Worm (Caenorhabditis elegans) whole organism, early embryonic: ENCODE measurements around the gene C55A1.1.
A peak's percentile ranks its signal among the peaks of the same experiment; 100 is the strongest.

Experiments used
- B0310.2 ChIP-seq: sonication (generic microtip); optimal IDR thresholded peaks from 2 replicates; lab custom pipeline; 2016; ENCODE audit warnings: mild to moderate bottlenecking, missing genetic modification characterization, missing compliant biosample characterization
- F13C5.2 ChIP-seq: sonication (generic microtip); optimal IDR thresholded peaks from 2 replicates; lab custom pipeline; 2017; ENCODE audit warnings: mild to moderate bottlenecking, missing genetic modification characterization, inconsistent platforms, missing compliant biosample characterization
- aly-1 ChIP-seq: sonication (generic microtip); optimal IDR thresholded peaks from 2 replicates; lab custom pipeline; 2016; ENCODE audit warnings: missing genetic modification characterization, missing compliant biosample characterization
- ama-1 ChIP-seq: fragments of 150-350 bp; optimal IDR thresholded peaks from 2 replicates; lab custom pipeline; 2014
- ceh-13 ChIP-seq: fragments of 200-800 bp; sonication (Bioruptor generic); optimal IDR thresholded peaks from 2 replicates; lab custom pipeline; 2018; ENCODE audit warnings: mild to moderate bottlenecking, missing genetic modification characterization, missing compliant biosample characterization
- ceh-36 ChIP-seq: sonication (generic microtip); optimal IDR thresholded peaks from 2 replicates; lab custom pipeline; 2016; ENCODE audit warnings: missing genetic modification characterization, inconsistent platforms, missing compliant biosample characterization
- ets-7 ChIP-seq: sonication (generic microtip); optimal IDR thresholded peaks from 2 replicates; lab custom pipeline; 2016; ENCODE audit warnings: missing genotype, missing genetic modification characterization, missing compliant biosample characterization
- flt-1 ChIP-seq: fragments of 200-800 bp; sonication (Bioruptor generic); IDR thresholded peaks from 2 replicates; pipeline ENCODE4 v1.3.6; 2022; ENCODE audit warnings: missing genetic modification characterization, missing compliant biosample characterization
- hmbx-1 ChIP-seq: sonication (generic microtip); optimal IDR thresholded peaks from 2 replicates; lab custom pipeline; 2016; ENCODE audit warnings: mild to moderate bottlenecking, missing genetic modification characterization, missing compliant biosample characterization
- hmg-4 ChIP-seq: fragments of 200-800 bp; sonication (Bioruptor generic); optimal IDR thresholded peaks from 2 replicates; lab custom pipeline; 2018; ENCODE audit warnings: mild to moderate bottlenecking, missing genetic modification characterization, missing compliant biosample characterization
- hnd-1 ChIP-seq: sonication (generic microtip); optimal IDR thresholded peaks from 2 replicates; lab custom pipeline; 2016; ENCODE audit warnings: missing genetic modification characterization, missing compliant biosample characterization
- pes-1 ChIP-seq: fragments of 200-800 bp; sonication (Bioruptor generic); IDR thresholded peaks from 2 replicates; pipeline ENCODE4 v1.3.6; 2022; ENCODE audit warnings: missing genetic modification reagents, missing genetic modification characterization, missing compliant biosample characterization
- scrt-1 ChIP-seq: fragments of 200-800 bp; sonication (Bioruptor generic); IDR thresholded peaks from 2 replicates; pipeline ENCODE4 v1.3.6; 2022; ENCODE audit warnings: missing genetic modification characterization, missing compliant biosample characterization
- sea-1 ChIP-seq: fragments of 200-800 bp; sonication (Bioruptor generic); conservative IDR thresholded peaks from 2 replicates; pipeline ENCODE4 v1.3.6; 2022; ENCODE audit warnings: missing genetic modification characterization, missing compliant biosample characterization
- tbx-11 ChIP-seq: fragments of 200-800 bp; sonication (Bioruptor generic); IDR thresholded peaks from 2 replicates; pipeline ENCODE4 v1.3.6; 2022; ENCODE audit warnings: missing genetic modification characterization, missing compliant biosample characterization
- tbx-37 ChIP-seq: fragments of 200-800 bp; sonication (Bioruptor generic); conservative IDR thresholded peaks from 2 replicates; pipeline ENCODE4 v1.3.6; 2022; ENCODE audit warnings: missing genetic modification reagents, missing genetic modification characterization, missing compliant biosample characterization
- tra-4 ChIP-seq: sonication (generic microtip); optimal IDR thresholded peaks from 2 replicates; lab custom pipeline; 2017; ENCODE audit warnings: missing genetic modification characterization, missing compliant biosample characterization

Gene C55A1.1

DNA sequence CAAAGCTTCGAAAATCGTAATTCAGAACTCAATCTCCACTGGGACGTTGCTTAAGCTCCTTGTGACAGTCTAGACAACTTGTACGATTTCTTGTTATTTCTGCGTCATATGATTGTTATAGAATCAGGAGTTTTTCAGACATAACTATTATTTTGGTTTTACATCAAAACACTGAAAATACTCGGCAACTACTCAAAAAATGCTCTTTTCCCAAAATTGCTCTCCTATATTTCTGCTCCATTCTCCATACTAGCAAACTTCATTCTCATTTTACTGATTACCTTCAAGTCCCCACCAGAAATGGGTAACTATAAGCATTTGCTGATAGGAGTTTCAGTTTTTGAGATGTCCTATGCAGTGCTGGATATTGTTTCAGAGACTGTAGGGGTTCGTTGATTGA, at the start of gene C55A1.1:
TSS of gene C55A1.1 (plus strand) at position 301 of the 400 bp plus-strand sequence.
- TF ChIP-seq hmbx-1 (tag; lab: Kevin White, UChicago) (no peak), ceh-36 (no peak), ama-1 (lab: Kevin White, UChicago) (no peak), aly-1 (tag; lab: Kevin White, UChicago) (no peak), ets-7 (tag; lab: Kevin White, UChicago) (no peak), B0310.2 (tag; lab: Kevin White, UChicago) (no peak), sea-1 (GFP tag; lab: Robert Waterston, UW) (no peak), ceh-13 (GFP tag; lab: Kevin White, UChicago) (no peak), hnd-1 (tag; lab: Kevin White, UChicago) (no peak), tra-4 (tag; lab: Kevin White, UChicago) (no peak)

DNA sequence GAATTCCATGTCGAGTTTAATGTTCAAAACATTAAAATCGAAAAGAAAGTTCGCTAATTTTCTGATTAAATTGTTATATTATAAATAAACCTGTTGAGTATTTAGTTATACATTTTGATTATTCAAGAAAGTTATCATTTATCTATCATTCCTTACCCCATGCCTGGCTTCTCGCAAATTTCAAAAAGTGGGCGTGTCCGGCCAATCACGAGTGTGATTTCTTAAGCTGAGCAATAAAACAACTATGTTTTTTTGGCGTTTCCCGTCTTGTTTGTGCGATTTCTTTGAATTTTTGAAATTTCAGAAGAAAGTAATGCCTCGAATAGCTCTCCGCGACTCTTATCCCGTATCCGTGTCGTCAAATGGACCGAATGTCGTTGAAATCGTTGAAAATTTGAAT, 49.0 kb upstream of the C55A1.1 start, which contains the start of gene fbxa-94:
TSS of gene fbxa-94 (plus strand) at position 301 of the 400 bp plus-strand sequence.
- TF ChIP-seq hmg-4 (GFP tag; lab: Kevin White, UChicago) (no peak), pes-1 (GFP tag; lab: Robert Waterston, UW) (no peak), B0310.2 (tag; lab: Kevin White, UChicago) (no peak), hnd-1 (tag; lab: Kevin White, UChicago) (no peak), F13C5.2 (tag; lab: Kevin White, UChicago) (no peak), hmbx-1 (tag; lab: Kevin White, UChicago) (no peak), ama-1 (lab: Kevin White, UChicago) (no peak), tbx-37 (GFP tag; lab: Robert Waterston, UW) (no peak), ets-7 (tag; lab: Kevin White, UChicago) (no peak), tra-4 (tag; lab: Kevin White, UChicago) (no peak), sea-1 (GFP tag; lab: Robert Waterston, UW) (no peak), ceh-36 (no peak), tbx-11 (GFP tag; lab: Robert Waterston, UW) (no peak)

DNA sequence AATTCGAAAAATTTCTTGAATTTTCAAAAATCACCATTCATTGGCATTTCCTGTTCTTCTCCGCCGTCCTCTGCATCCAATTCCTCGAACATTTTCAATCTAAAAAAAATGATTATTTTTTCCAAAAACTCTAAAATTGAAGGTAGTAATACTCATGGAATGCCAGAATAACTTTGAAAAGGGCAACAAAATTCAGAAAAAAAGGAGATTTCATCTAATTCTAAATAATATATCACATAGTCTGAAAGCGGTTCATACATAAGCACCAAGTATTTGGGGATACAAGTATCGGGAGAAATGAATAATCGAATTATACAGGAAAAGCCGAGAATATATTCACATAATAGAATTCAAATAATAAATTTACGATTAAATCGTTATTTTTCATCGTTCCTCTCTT, 46.3 kb upstream of the C55A1.1 start, which contains the start of gene mdt-28:
TSS of gene mdt-28 (minus strand) at position 101 of the 400 bp plus-strand sequence.
- TF ChIP-seq hnd-1 (tag; lab: Kevin White, UChicago) (no peak), tbx-11 (GFP tag; lab: Robert Waterston, UW) (no peak), ama-1 (lab: Kevin White, UChicago) (no peak), hmbx-1 (tag; lab: Kevin White, UChicago) (no peak), ceh-13 (GFP tag; lab: Kevin White, UChicago) (no peak), hmg-4 (GFP tag; lab: Kevin White, UChicago) (no peak), F13C5.2 (tag; lab: Kevin White, UChicago) (no peak), aly-1 (tag; lab: Kevin White, UChicago) (no peak), sea-1 (GFP tag; lab: Robert Waterston, UW) (no peak), ceh-36 (no peak), tra-4 (tag; lab: Kevin White, UChicago) (no peak), scrt-1 (GFP tag; lab: Robert Waterston, UW) (no peak), pes-1 (GFP tag; lab: Robert Waterston, UW) (no peak), flt-1 (GFP tag; lab: Robert Waterston, UW) (no peak)

DNA sequence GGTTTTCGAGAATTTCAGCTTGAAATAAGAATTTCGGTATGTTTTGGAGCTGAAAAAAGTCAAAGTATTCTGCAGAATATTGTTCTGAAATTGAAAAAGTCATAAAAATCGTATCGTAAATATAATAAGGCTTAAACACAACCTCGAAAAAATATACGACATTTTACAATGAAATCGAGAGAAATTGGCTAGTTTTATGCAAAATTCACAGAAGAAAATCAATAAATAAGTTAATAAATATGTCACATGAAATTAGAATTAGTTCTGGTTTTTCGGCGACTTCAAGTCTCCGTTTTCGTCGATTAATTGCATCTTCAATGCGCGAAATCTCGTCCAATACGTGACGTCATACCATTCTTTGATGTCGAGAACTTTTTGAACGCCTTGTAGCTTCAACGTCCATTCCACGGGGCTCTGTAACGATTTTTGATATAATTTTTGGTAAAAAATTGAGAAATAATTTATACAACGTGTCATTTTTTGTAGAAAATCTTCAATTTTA, 44.2 kb upstream of the C55A1.1 start, which contains the start of gene atx-3:
TSS of gene atx-3 (minus strand) at position 51 of the 502 bp plus-strand sequence.
- TF ChIP-seq tbx-11 (GFP tag; lab: Robert Waterston, UW), result no peak
- no peak for TF ChIP-seq hmg-4 (GFP tag; lab: Kevin White, UChicago)
- no peak for TF ChIP-seq aly-1 (tag; lab: Kevin White, UChicago)

DNA sequence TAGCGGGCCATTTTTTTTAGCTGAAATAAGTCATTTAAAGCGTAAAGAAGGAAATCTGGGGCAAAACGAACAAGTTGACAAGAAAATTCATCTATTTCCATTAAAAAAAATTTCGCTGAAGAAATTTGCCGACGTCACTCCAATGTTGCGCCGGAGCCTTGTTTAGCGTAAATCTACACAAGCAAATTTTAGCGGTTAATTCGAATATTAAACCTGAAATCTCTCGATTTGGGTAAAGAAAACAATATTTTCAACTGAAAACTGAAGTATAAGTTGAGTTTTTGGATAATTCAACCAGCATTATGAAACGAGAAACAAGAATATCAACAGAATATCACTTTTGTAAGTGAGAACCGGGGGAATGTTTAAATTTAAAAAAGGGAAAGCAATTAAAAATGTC, 43.2 kb upstream of the C55A1.1 start, which contains the start of gene F28F8.9:
TSS of gene F28F8.9 (minus strand) at position 288 of the 400 bp plus-strand sequence.
- TF ChIP-seq ceh-13 (GFP tag; lab: Kevin White, UChicago) (no peak), scrt-1 (GFP tag; lab: Robert Waterston, UW) (no peak), hmg-4 (GFP tag; lab: Kevin White, UChicago) (no peak), ceh-36 (no peak), tbx-37 (GFP tag; lab: Robert Waterston, UW) (no peak), hmbx-1 (tag; lab: Kevin White, UChicago) (no peak), B0310.2 (tag; lab: Kevin White, UChicago) (no peak), hnd-1 (tag; lab: Kevin White, UChicago) (no peak), ets-7 (tag; lab: Kevin White, UChicago) (no peak), pes-1 (GFP tag; lab: Robert Waterston, UW) (no peak), flt-1 (GFP tag; lab: Robert Waterston, UW) (no peak), aly-1 (tag; lab: Kevin White, UChicago) (no peak), F13C5.2 (tag; lab: Kevin White, UChicago) (no peak)

DNA sequence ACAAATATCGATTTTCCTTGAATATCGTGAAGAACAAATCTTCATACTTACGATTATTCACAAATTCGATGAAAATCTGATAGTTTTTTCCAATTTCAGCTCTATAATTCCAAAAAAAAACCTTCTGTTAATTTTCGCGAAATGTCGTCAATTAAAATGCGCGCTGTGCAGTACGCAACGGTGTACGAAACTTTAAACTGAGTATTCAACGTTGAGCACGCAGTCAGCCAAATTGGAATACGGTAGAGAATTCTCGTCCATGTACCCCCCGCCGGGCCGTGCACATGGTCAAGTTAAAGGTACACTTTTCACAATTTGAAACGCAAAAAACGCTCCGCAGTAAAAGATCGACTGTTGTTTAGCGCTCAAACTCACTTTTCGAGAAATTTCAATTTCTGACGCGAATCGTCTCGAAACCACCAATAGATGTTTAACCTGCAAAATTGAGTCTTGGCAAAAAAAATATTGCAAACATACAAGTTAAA, 31.4 kb upstream of the C55A1.1 start, which contains the start of gene F28F8.7:
TSS of gene F28F8.7 (minus strand) at position 435 of the 485 bp plus-strand sequence.
- 0 out of 2 replicates have a peak, but pooled peaks have one; percentile 41 for TF ChIP-seq scrt-1 (GFP tag; lab: Robert Waterston, UW)
- 0 out of 2 replicates have a peak, but pooled peaks have one; percentile 39 for TF ChIP-seq tbx-11 (GFP tag; lab: Robert Waterston, UW)

DNA sequence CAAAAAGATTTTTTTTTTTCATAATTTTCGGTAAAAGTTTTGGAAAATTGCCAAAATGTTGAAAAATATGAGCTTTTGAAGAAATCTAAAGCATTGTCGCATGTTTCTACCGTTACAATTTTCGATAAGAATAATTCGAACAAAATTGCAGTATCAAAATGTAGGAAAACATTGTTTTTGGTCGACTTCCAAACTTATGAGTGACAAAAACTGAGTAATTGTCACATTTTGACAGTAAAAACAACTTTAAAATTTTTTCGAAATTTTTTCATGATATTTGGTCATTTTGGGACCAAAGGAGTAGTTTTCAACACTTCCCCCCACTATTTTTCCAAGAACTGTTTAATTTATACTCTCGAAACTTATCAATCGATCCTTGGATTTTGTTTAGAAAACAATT, 27.0 kb upstream of the C55A1.1 start, which contains the start of gene fbxa-139:
TSS of gene fbxa-139 (minus strand) at position 101 of the 400 bp plus-strand sequence.
- no peak for TF ChIP-seq ama-1 (lab: Kevin White, UChicago)
- no peak for TF ChIP-seq sea-1 (GFP tag; lab: Robert Waterston, UW)
- TF ChIP-seq hmbx-1 (tag; lab: Kevin White, UChicago), result no peak
- no peak for TF ChIP-seq tra-4 (tag; lab: Kevin White, UChicago)
- TF ChIP-seq F13C5.2 (tag; lab: Kevin White, UChicago), result no peak
- TF ChIP-seq hmg-4 (GFP tag; lab: Kevin White, UChicago), result no peak
- TF ChIP-seq B0310.2 (tag; lab: Kevin White, UChicago), result no peak
- TF ChIP-seq ceh-13 (GFP tag; lab: Kevin White, UChicago), result no peak
- TF ChIP-seq ets-7 (tag; lab: Kevin White, UChicago), result no peak
- no peak for TF ChIP-seq pes-1 (GFP tag; lab: Robert Waterston, UW)
- TF ChIP-seq hnd-1 (tag; lab: Kevin White, UChicago), result no peak
- TF ChIP-seq tbx-11 (GFP tag; lab: Robert Waterston, UW), result no peak
- no peak for TF ChIP-seq scrt-1 (GFP tag; lab: Robert Waterston, UW)
- no peak for TF ChIP-seq flt-1 (GFP tag; lab: Robert Waterston, UW)
- no peak for TF ChIP-seq tbx-37 (GFP tag; lab: Robert Waterston, UW)
- TF ChIP-seq ceh-36, result no peak
- no peak for TF ChIP-seq aly-1 (tag; lab: Kevin White, UChicago)
